Worm (Caenorhabditis elegans) whole organism, late embryonic: ENCODE data around the gene D1053.3.

Source experiments
- ceh-24 ChIP-seq: sonication (generic microtip); optimal IDR thresholded peaks from 2 replicates; lab custom pipeline; 2016; ENCODE audit warnings: mild to moderate bottlenecking, missing genetic modification characterization, missing compliant biosample characterization
- fkh-10 ChIP-seq: fragments of 150-350 bp; optimal IDR thresholded peaks from 2 replicates; lab custom pipeline; 2014; ENCODE audit warnings: missing biosample characterization, missing genetic modification reagents, missing genetic modification characterization
- hlh-30 ChIP-seq: sonication (generic microtip); optimal IDR thresholded peaks from 2 replicates; lab custom pipeline; 2017; ENCODE audit warnings: antibody characterized with exemption, missing genetic modification characterization, missing compliant biosample characterization; ENCODE audit not compliant: insufficient read depth
- nhr-11 ChIP-seq: fragments of 150-350 bp; optimal IDR thresholded peaks from 2 replicates; lab custom pipeline; 2014; ENCODE audit warnings: missing biosample characterization, missing genetic modification characterization
- pat-9 ChIP-seq: fragments of 200-800 bp; sonication (Bioruptor generic); optimal IDR thresholded peaks from 2 replicates; lab custom pipeline; 2018; ENCODE audit warnings: mild to moderate bottlenecking, missing genetic modification characterization, moderate library complexity, missing compliant biosample characterization
- tbx-2 ChIP-seq: sonication (generic microtip); optimal IDR thresholded peaks from 2 replicates; lab custom pipeline; 2016; ENCODE audit warnings: missing genetic modification characterization, missing compliant biosample characterization
- zip-5 ChIP-seq: sonication (generic microtip); optimal IDR thresholded peaks from 2 replicates; lab custom pipeline; 2016; ENCODE audit warnings: missing genetic modification characterization, missing compliant biosample characterization

DNA sequence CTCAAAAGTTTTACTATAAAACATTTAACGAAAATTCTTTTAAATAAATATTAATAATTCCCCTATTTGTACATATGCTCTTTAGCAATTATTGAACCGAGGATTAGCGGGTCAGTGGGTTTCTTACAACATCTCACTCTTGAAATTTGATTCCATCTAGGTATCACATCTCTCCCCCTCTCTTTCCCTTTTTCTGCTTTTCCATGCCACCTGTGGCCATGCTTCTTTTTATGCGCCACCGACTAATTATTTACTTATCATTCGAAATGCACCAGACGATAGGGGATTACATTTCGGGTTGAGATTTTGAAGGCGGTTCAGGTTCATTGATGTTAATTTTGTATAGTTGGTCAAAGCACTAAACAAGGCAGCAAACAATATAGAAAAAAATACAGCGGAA lies 28.9 kb upstream of the D1053.3 start:
- TF ChIP-seq zip-5 (tag; lab: Kevin White, UChicago), result no peak
- no peak for TF ChIP-seq nhr-11
- no peak for TF ChIP-seq ceh-24 (tag; lab: Kevin White, UChicago)
- no peak for TF ChIP-seq pat-9 (tag; lab: Kevin White, UChicago)
- TF ChIP-seq fkh-10 (GFP tag; lab: Kevin White, UChicago), result no peak
- TF ChIP-seq tbx-2 (tag; lab: Kevin White, UChicago), result no peak
- no peak for TF ChIP-seq hlh-30 (tag; lab: Kevin White, UChicago)
